Worm (Caenorhabditis elegans) whole organism, late embryonic: ENCODE data around the gene R11D1.12.

Experiments used
- F13H6.1 ChIP-seq: sonication (generic microtip); optimal IDR thresholded peaks from 2 replicates; lab custom pipeline; 2016; ENCODE audit warnings: missing genetic modification characterization, missing compliant biosample characterization
- Y22D7AL.16 ChIP-seq: sonication (generic microtip); optimal IDR thresholded peaks from 2 replicates; lab custom pipeline; 2016; ENCODE audit warnings: missing genetic modification characterization, missing compliant biosample characterization
- ama-1 ChIP-seq: fragments of 150-350 bp; optimal IDR thresholded peaks from 2 replicates; lab custom pipeline; 2014
- ceh-31 ChIP-seq: sonication (generic microtip); optimal IDR thresholded peaks from 2 replicates; lab custom pipeline; 2016; ENCODE audit warnings: missing genetic modification characterization, missing compliant biosample characterization
- ceh-6 ChIP-seq: fragments of 200-800 bp; sonication (Bioruptor generic); optimal IDR thresholded peaks from 2 replicates; lab custom pipeline; 2018; ENCODE audit warnings: mild to moderate bottlenecking, missing genetic modification characterization, missing compliant biosample characterization
- dve-1 ChIP-seq: sonication (generic microtip); optimal IDR thresholded peaks from 2 replicates; lab custom pipeline; 2017; ENCODE audit warnings: antibody characterized with exemption, mild to moderate bottlenecking, missing genetic modification characterization, missing compliant biosample characterization
- elt-2 ChIP-seq: sonication (generic microtip); optimal IDR thresholded peaks from 2 replicates; lab custom pipeline; 2016; ENCODE audit warnings: missing genetic modification reagents, missing genetic modification characterization, missing compliant biosample characterization
- fkh-10 ChIP-seq: fragments of 150-350 bp; optimal IDR thresholded peaks from 2 replicates; lab custom pipeline; 2014; ENCODE audit warnings: missing biosample characterization, missing genetic modification reagents, missing genetic modification characterization
- hlh-30 ChIP-seq: sonication (generic microtip); optimal IDR thresholded peaks from 2 replicates; lab custom pipeline; 2017; ENCODE audit warnings: antibody characterized with exemption, missing genetic modification characterization, missing compliant biosample characterization; ENCODE audit not compliant: insufficient read depth
- pha-4 ChIP-seq: fragments of 150-350 bp; optimal IDR thresholded peaks from 2 replicates; lab custom pipeline; 2018; ENCODE audit warnings: missing biosample characterization, missing genetic modification reagents, missing genetic modification characterization
- pqm-1 ChIP-seq: sonication (generic microtip); optimal IDR thresholded peaks from 2 replicates; lab custom pipeline; 2016; ENCODE audit warnings: missing genetic modification characterization, missing compliant biosample characterization
- rnt-1 ChIP-seq: sonication (generic microtip); optimal IDR thresholded peaks from 2 replicates; lab custom pipeline; 2016; ENCODE audit warnings: missing genetic modification characterization, missing compliant biosample characterization
- unc-86 ChIP-seq: sonication (generic microtip); optimal IDR thresholded peaks from 2 replicates; lab custom pipeline; 2016; ENCODE audit warnings: missing genetic modification characterization, missing compliant biosample characterization

DNA sequence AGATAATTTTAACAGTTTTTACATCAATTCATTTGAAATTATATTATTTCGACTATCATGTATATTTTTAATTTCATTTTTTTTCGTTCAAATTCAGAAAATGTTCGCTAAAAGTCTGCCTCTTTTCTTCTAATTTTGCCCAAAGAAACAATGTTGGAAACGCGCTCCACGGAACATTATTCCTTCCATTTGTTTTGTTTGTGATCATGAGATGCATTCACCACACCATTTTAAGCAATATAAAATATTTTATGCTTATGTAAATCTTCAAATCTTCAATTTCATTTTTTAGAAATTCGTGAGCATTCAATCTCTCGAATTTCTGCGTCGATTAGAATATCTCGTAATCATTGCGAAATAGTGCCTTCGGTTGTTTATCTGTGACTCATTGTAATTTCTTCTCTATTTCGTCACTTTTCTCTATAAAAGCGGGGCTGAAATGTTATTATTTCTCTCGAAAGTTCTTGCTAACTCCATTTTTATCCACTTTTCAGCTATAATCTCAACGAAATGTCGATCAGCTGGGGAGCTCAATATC is 28.4 kb downstream of the R11D1.12 start, which contains the start of gene istr-1:
- no peak for TF ChIP-seq dve-1 (tag; lab: Kevin White, UChicago)
- TF ChIP-seq unc-86 (tag; lab: Kevin White, UChicago): no peak
- TF ChIP-seq elt-2: no peak
- TF ChIP-seq F13H6.1 (tag; lab: Kevin White, UChicago): no peak
- no peak for TF ChIP-seq rnt-1 (tag; lab: Kevin White, UChicago)
- TF ChIP-seq ceh-6 (GFP tag; lab: Kevin White, UChicago): no peak
- no peak for TF ChIP-seq pha-4
- no peak for TF ChIP-seq Y22D7AL.16 (tag; lab: Kevin White, UChicago)
- no peak for TF ChIP-seq fkh-10 (GFP tag; lab: Kevin White, UChicago)
- no peak for TF ChIP-seq pqm-1 (tag; lab: Kevin White, UChicago)
- TF ChIP-seq ama-1 (lab: Kevin White, UChicago): no peak
- no peak for TF ChIP-seq ceh-31 (tag; lab: Kevin White, UChicago)
- TF ChIP-seq hlh-30 (tag; lab: Kevin White, UChicago): peak; percentile 21
